Fruit fly (Drosophila melanogaster): Measurements from ENCODE around the gene mRpL11.

mRpL11 gene

dm6 chr3R:14472580-14473353 is 38.9 kb upstream of the mRpL11 start (continued):
- TF ChIP-seq pfk (GFP tag; optimal IDR thresholded peaks at IDR 0.05), result no peak
- peak; percentile 62 for TF ChIP-seq sd (tag; optimal IDR thresholded peaks at IDR 0.05)
- peak; percentile 13 for TF ChIP-seq CG2120 (GFP tag; optimal IDR thresholded peaks at IDR 0.05)
- TF ChIP-seq CG8478 (optimal IDR thresholded peaks at IDR 0.05), result no peak
- TF ChIP-seq CG34376 (GFP tag; optimal IDR thresholded peaks at IDR 0.05), result peak; percentile 11
- TF ChIP-seq gce (GFP tag; IDR thresholded peaks at IDR 0.05), result no peak
- TF ChIP-seq Rfx (GFP tag; IDR thresholded peaks at IDR 0.05), result peak; percentile 29; the same call in 1 of the 2 replicates
- TF ChIP-seq kni (GFP tag; optimal IDR thresholded peaks at IDR 0.05), result no peak
- TF ChIP-seq CG7786 (GFP tag; optimal IDR thresholded peaks at IDR 0.05), result no peak
- TF ChIP-seq bowl (GFP tag; IDR thresholded peaks at IDR 0.05), result no peak
- peak; percentile 27 for TF ChIP-seq PHDP (tag; optimal IDR thresholded peaks at IDR 0.05)
- TF ChIP-seq CG4360 (GFP tag; IDR thresholded peaks at IDR 0.05), result peak; percentile 18; the same call in 1 of the 2 replicates
- peak; percentile 20; the same call in 1 of the 2 replicates for TF ChIP-seq sob (GFP tag; IDR thresholded peaks at IDR 0.05)
- TF ChIP-seq Atf6 (GFP tag; IDR thresholded peaks at IDR 0.05), result 0 out of 2 replicates have a peak, but pooled peaks have one; percentile 23
- peak; percentile 85 for TF ChIP-seq grn (GFP tag; optimal IDR thresholded peaks at IDR 0.05)
- no peak for TF ChIP-seq jumu (GFP tag; optimal IDR thresholded peaks at IDR 0.05)
- no peak for TF ChIP-seq luna (GFP tag; optimal IDR thresholded peaks at IDR 0.05)
- peak; percentile 13 for TF ChIP-seq CG13894 (tag; optimal IDR thresholded peaks at IDR 0.05)

dm6 chr3R:14473574-14473973 is 38.1 kb upstream of the mRpL11 start:
- TF ChIP-seq Trl (optimal IDR thresholded peaks at IDR 0.05) (no peak), Trl (GFP tag; optimal IDR thresholded peaks at IDR 0.05) (peak; percentile 54), ATbp (GFP tag; optimal IDR thresholded peaks at IDR 0.05) (no peak), cwo (GFP tag; optimal IDR thresholded peaks at IDR 0.05) (no peak), CG17912 (GFP tag; optimal IDR thresholded peaks at IDR 0.05) (no peak), gce (GFP tag; IDR thresholded peaks at IDR 0.05) (no peak), Adf1 (GFP tag; IDR thresholded peaks at IDR 0.05) (0 out of 2 replicates have a peak, but pooled peaks have one; percentile 36), Sox102F (GFP tag; optimal IDR thresholded peaks at IDR 0.05) (peak; percentile 50), salm (tag; optimal IDR thresholded peaks at IDR 0.05) (no peak), CG12236 (GFP tag; optimal IDR thresholded peaks at IDR 0.05) (no peak), CG4424 (GFP tag; optimal IDR thresholded peaks at IDR 0.05) (peak; percentile 46), CG17328 (GFP tag; IDR thresholded peaks at IDR 0.05) (peak; percentile 47; the same call in 1 of the 2 replicates), Scr (GFP tag; IDR thresholded peaks at IDR 0.05; ENCODE audit: partially characterized antibody) (no peak), CG17568 (GFP tag; optimal IDR thresholded peaks at IDR 0.05) (peak; percentile 4), fru (optimal IDR thresholded peaks at IDR 0.05) (no peak), CG3163 (GFP tag; optimal IDR thresholded peaks at IDR 0.05) (no peak), CG34376 (GFP tag; optimal IDR thresholded peaks at IDR 0.05) (no peak), row (GFP tag; IDR thresholded peaks at IDR 0.05) (peak; percentile 63), CG30403 (GFP tag; optimal IDR thresholded peaks at IDR 0.05) (peak; percentile 47), CG9817 (tag; optimal IDR thresholded peaks at IDR 0.05) (peak; percentile 38), CG4707 (GFP tag; optimal IDR thresholded peaks at IDR 0.05) (no peak), CG12744 (GFP tag; optimal IDR thresholded peaks at IDR 0.05) (peak; percentile 43), Mrtf (GFP tag; IDR thresholded peaks at IDR 0.05) (0 out of 3 replicates have a peak, but pooled peaks have one; percentile 38), hth (optimal IDR thresholded peaks at IDR 0.05) (no peak), TFAM (GFP tag; optimal IDR thresholded peaks at IDR 0.05) (no peak), CG10267 (tag; optimal IDR thresholded peaks at IDR 0.05) (peak; percentile 35), CG1792 (GFP tag; optimal IDR thresholded peaks at IDR 0.05) (peak; percentile 18), CG5180 (GFP tag; optimal IDR thresholded peaks at IDR 0.05) (no peak), CG18619 (GFP tag; optimal IDR thresholded peaks at IDR 0.05) (peak; percentile 18), slp2 (GFP tag; optimal IDR thresholded peaks at IDR 0.05) (peak; percentile 32), CG16815 (GFP tag; optimal IDR thresholded peaks at IDR 0.05) (peak; percentile 6), CG9876 (GFP tag; optimal IDR thresholded peaks at IDR 0.05) (peak; percentile 28), Side (GFP tag; optimal IDR thresholded peaks at IDR 0.05) (peak; percentile 12), MTF-1 (GFP tag; optimal IDR thresholded peaks at IDR 0.05; ENCODE audit: borderline replicate concordance) (no peak)

All from whole organism, embryonic.